Fruit fly (Drosophila melanogaster) whole organism, wandering third instar larva: ENCODE measurements around the gene CG10005.

ENCODE experiments used
- Dfd ChIP-seq: fragments of >200 bp; optimal IDR thresholded peaks from 2 replicates; lab custom pipeline; 2017; ENCODE audit warnings: missing biosample characterization, missing genetic modification characterization
- Dif ChIP-seq: fragments of 200-275, 200-300 bp; sonication (Bioruptor generic); optimal IDR thresholded peaks from 2 replicates; lab custom pipeline; 2018; ENCODE audit warnings: missing biosample characterization, missing genetic modification characterization; ENCODE audit not compliant: partially characterized antibody
- N ChIP-seq: fragments of >200 bp; optimal IDR thresholded peaks from 2 replicates; lab custom pipeline; 2018; ENCODE audit warnings: missing biosample characterization, missing external identifiers, missing genetic modification characterization
- Sp1 ChIP-seq: fragments of 200-800 bp; sonication (Bioruptor generic); optimal IDR thresholded peaks from 3 replicates; lab custom pipeline; 2019; ENCODE audit warnings: missing biosample characterization, mild to moderate bottlenecking, missing genetic modification characterization, moderate library complexity
- br ChIP-seq: fragments of 200-800 bp; sonication (Bioruptor generic); optimal IDR thresholded peaks from 2 replicates; lab custom pipeline; 2016; ENCODE audit warnings: missing biosample characterization, missing genetic modification characterization
- ey ChIP-seq: fragments of 200-800 bp; sonication (Bioruptor generic); optimal IDR thresholded peaks from 2 replicates; lab custom pipeline; 2016; ENCODE audit warnings: missing biosample characterization, missing genetic modification characterization
- lola ChIP-seq: fragments of >200 bp; optimal IDR thresholded peaks from 2 replicates; lab custom pipeline; 2017; ENCODE audit warnings: missing biosample characterization, missing genetic modification characterization
- pan ChIP-seq: fragments of >200 bp; optimal IDR thresholded peaks from 2 replicates; lab custom pipeline; 2017
- psq ChIP-seq: fragments of 200-800 bp; sonication (Bioruptor generic); optimal IDR thresholded peaks from 3 replicates; lab custom pipeline; 2017; ENCODE audit warnings: missing biosample characterization, mild to moderate bottlenecking, missing genetic modification characterization, moderate library complexity

- TF ChIP-seq lola (GFP tag; lab: Kevin White, UChicago) (no peak), Dif (GFP tag; lab: Kevin White, UChicago) (no peak), Dfd (GFP tag; lab: Kevin White, UChicago) (no peak), psq (GFP tag; lab: Kevin White, UChicago) (peak; percentile 78), N (no peak), Sp1 (GFP tag; lab: Kevin White, UChicago) (peak; percentile 76), ey (GFP tag; lab: Kevin White, UChicago) (peak; percentile 78), pan (no peak), br (peak; percentile 61)
Measured at dm6 chr3R:12010202-12010824, 33.3 kb upstream of the CG10005 start, which contains the start of the genes KLHL18 and GCC185.
